Fruit fly (Drosophila melanogaster) whole organism, wandering third instar larva: Measurements from ENCODE around the gene shd.

Experiments used
- Abd-B ChIP-seq: fragments of >200 bp; optimal IDR thresholded peaks from 2 replicates; lab custom pipeline; 2017; ENCODE audit warnings: missing biosample characterization, missing genetic modification characterization
- CG32264 ChIP-seq: fragments of 200-800 bp; sonication (Bioruptor generic); optimal IDR thresholded peaks from 2 replicates; lab custom pipeline; 2016; ENCODE audit warnings: missing biosample characterization, missing genetic modification characterization
- CG9705 ChIP-seq: fragments of 200-800 bp; sonication (Bioruptor generic); optimal IDR thresholded peaks from 2 replicates; lab custom pipeline; 2018; ENCODE audit warnings: missing biosample characterization, mild to moderate bottlenecking, missing genetic modification characterization
- CrebA ChIP-seq: fragments of 200-800 bp; sonication (Bioruptor generic); optimal IDR thresholded peaks from 2 replicates; lab custom pipeline; 2016; ENCODE audit warnings: missing biosample characterization, mild to moderate bottlenecking, missing genetic modification characterization, borderline replicate concordance
- Dfd ChIP-seq: fragments of >200 bp; optimal IDR thresholded peaks from 2 replicates; lab custom pipeline; 2017; ENCODE audit warnings: missing biosample characterization, missing genetic modification characterization
- Dif ChIP-seq: fragments of 200-275, 200-300 bp; sonication (Bioruptor generic); optimal IDR thresholded peaks from 2 replicates; lab custom pipeline; 2018; ENCODE audit warnings: missing biosample characterization, missing genetic modification characterization; ENCODE audit not compliant: partially characterized antibody
- GATAd ChIP-seq: sonication (Bioruptor generic); optimal IDR thresholded peaks from 2 replicates; lab custom pipeline; 2016; ENCODE audit warnings: missing biosample characterization, missing genetic modification characterization
- HLH106 ChIP-seq: fragments of 200-800 bp; optimal IDR thresholded peaks from 3 replicates; lab custom pipeline; 2019; ENCODE audit warnings: missing biosample characterization, mild to moderate bottlenecking, missing genetic modification characterization, moderate library complexity
- Hnf4 ChIP-seq: fragments of 200-800 bp; sonication (Bioruptor generic); optimal IDR thresholded peaks from 2 replicates; lab custom pipeline; 2016; ENCODE audit warnings: missing biosample characterization, mild to moderate bottlenecking, missing genetic modification characterization
- Hr78 ChIP-seq: fragments of >200 bp; optimal IDR thresholded peaks from 2 replicates; lab custom pipeline; 2017; ENCODE audit warnings: missing biosample characterization, missing genetic modification characterization
- Hr83 ChIP-seq: fragments of 200-300 bp; sonication (Bioruptor generic); optimal IDR thresholded peaks from 2 replicates; lab custom pipeline; 2016; ENCODE audit warnings: missing biosample characterization, mild to moderate bottlenecking, missing genetic modification characterization, moderate library complexity; ENCODE audit not compliant: poor library complexity, severe bottlenecking
- Jra ChIP-seq: sonication (Bioruptor generic); optimal IDR thresholded peaks from 2 replicates; lab custom pipeline; 2016; ENCODE audit warnings: missing biosample characterization, missing genetic modification characterization
- Mio ChIP-seq: sonication (Bioruptor generic); optimal IDR thresholded peaks from 2 replicates; lab custom pipeline; 2016; ENCODE audit warnings: missing biosample characterization, missing genetic modification characterization
- Myc ChIP-seq: fragments of >200 bp; optimal IDR thresholded peaks from 2 replicates; lab custom pipeline; 2017
- N ChIP-seq: fragments of >200 bp; optimal IDR thresholded peaks from 2 replicates; lab custom pipeline; 2018; ENCODE audit warnings: missing biosample characterization, missing external identifiers, missing genetic modification characterization
- OdsH ChIP-seq: fragments of 200-800 bp; sonication (Bioruptor generic); optimal IDR thresholded peaks from 2 replicates; lab custom pipeline; 2016; ENCODE audit warnings: missing biosample characterization, mild to moderate bottlenecking, missing genetic modification characterization
- Rel ChIP-seq, 2 experiments: fragments of 200-800 bp; sonication (Bioruptor generic) in 1 of 2; optimal IDR thresholded peaks; 2 replicates in 1 of 2; 3 replicates in 1 of 2; lab custom pipeline; 2016 to 2019; ENCODE audit warnings: mild to moderate bottlenecking in 2 of 2, missing biosample characterization in 2 of 2, missing genetic modification characterization in 2 of 2, moderate library complexity in 1 of 2
- Sp1 ChIP-seq: fragments of 200-800 bp; sonication (Bioruptor generic); optimal IDR thresholded peaks from 3 replicates; lab custom pipeline; 2019; ENCODE audit warnings: missing biosample characterization, mild to moderate bottlenecking, missing genetic modification characterization, moderate library complexity
- Vsx2 ChIP-seq: fragments of 200-300, 225-300 bp; sonication (Bioruptor generic); optimal IDR thresholded peaks from 2 replicates; lab custom pipeline; 2018; ENCODE audit warnings: missing biosample characterization, missing genetic modification characterization; ENCODE audit not compliant: partially characterized antibody
- br ChIP-seq: fragments of 200-800 bp; sonication (Bioruptor generic); optimal IDR thresholded peaks from 2 replicates; lab custom pipeline; 2016; ENCODE audit warnings: missing biosample characterization, missing genetic modification characterization
- brk ChIP-seq: fragments of 200-800 bp; sonication (Bioruptor generic); optimal IDR thresholded peaks from 2 replicates; lab custom pipeline; 2016; ENCODE audit warnings: missing biosample characterization, mild to moderate bottlenecking, missing genetic modification characterization
- dl ChIP-seq, 2 experiments: fragments of 175-275, 200-275 bp in 1 of 2; fragments of 200-275 bp in 1 of 2; sonication (Bioruptor generic); optimal IDR thresholded peaks; lab custom pipeline; 2018; ENCODE audit warnings: mild to moderate bottlenecking in 2 of 2, missing biosample characterization in 2 of 2, missing genetic modification characterization in 2 of 2, moderate library complexity in 2 of 2; ENCODE audit not compliant: partially characterized antibody in 2 of 2, insufficient read depth in 1 of 2
- dmrt93B ChIP-seq: fragments of 200-800 bp; sonication (Bioruptor generic); optimal IDR thresholded peaks from 2 replicates; lab custom pipeline; 2018; ENCODE audit warnings: missing biosample characterization, mild to moderate bottlenecking, missing genetic modification characterization
- dsf ChIP-seq: sonication (Bioruptor generic); optimal IDR thresholded peaks from 2 replicates; lab custom pipeline; 2016; ENCODE audit warnings: missing biosample characterization, missing genetic modification characterization, borderline replicate concordance
- ey ChIP-seq: fragments of 200-800 bp; sonication (Bioruptor generic); optimal IDR thresholded peaks from 2 replicates; lab custom pipeline; 2016; ENCODE audit warnings: missing biosample characterization, missing genetic modification characterization
- foxo ChIP-seq, 2 experiments: fragments of 200-800 bp; sonication (Bioruptor generic); optimal IDR thresholded peaks; 2 replicates in 1 of 2; 3 replicates in 1 of 2; lab custom pipeline; 2016 to 2017; ENCODE audit warnings: missing biosample characterization in 2 of 2, missing genetic modification characterization in 2 of 2
- fru ChIP-seq: fragments of 200-800 bp; sonication (Bioruptor generic); optimal IDR thresholded peaks from 3 replicates; lab custom pipeline; 2016; ENCODE audit warnings: missing biosample characterization, mild to moderate bottlenecking, missing genetic modification characterization
- h ChIP-seq: fragments of 200-800 bp; sonication (Bioruptor generic); optimal IDR thresholded peaks from 3 replicates; lab custom pipeline; 2016; ENCODE audit warnings: missing biosample characterization, mild to moderate bottlenecking, missing genetic modification characterization
- jim ChIP-seq: fragments of 175-275, 200-325 bp; sonication (Bioruptor generic); optimal IDR thresholded peaks from 2 replicates; lab custom pipeline; 2016; ENCODE audit warnings: missing biosample characterization, mild to moderate bottlenecking, missing genetic modification characterization
- lola ChIP-seq: fragments of >200 bp; optimal IDR thresholded peaks from 2 replicates; lab custom pipeline; 2017; ENCODE audit warnings: missing biosample characterization, missing genetic modification characterization
- pan ChIP-seq: fragments of >200 bp; optimal IDR thresholded peaks from 2 replicates; lab custom pipeline; 2017
- psq ChIP-seq: fragments of 200-800 bp; sonication (Bioruptor generic); optimal IDR thresholded peaks from 3 replicates; lab custom pipeline; 2017; ENCODE audit warnings: missing biosample characterization, mild to moderate bottlenecking, missing genetic modification characterization, moderate library complexity
- rgr ChIP-seq: fragments of 200-800 bp; sonication (Bioruptor generic); optimal IDR thresholded peaks from 3 replicates; lab custom pipeline; 2016; ENCODE audit warnings: missing biosample characterization, mild to moderate bottlenecking, missing genetic modification characterization
- sage ChIP-seq: fragments of 200-800 bp; sonication (Bioruptor generic); optimal IDR thresholded peaks from 2 replicates; lab custom pipeline; 2016; ENCODE audit warnings: missing biosample characterization, mild to moderate bottlenecking, missing genetic modification characterization
- sv ChIP-seq: fragments of 200-800 bp; sonication (Bioruptor generic); optimal IDR thresholded peaks from 3 replicates; lab custom pipeline; 2016; ENCODE audit warnings: missing biosample characterization, missing genetic modification characterization
- tai ChIP-seq: sonication (Bioruptor generic); optimal IDR thresholded peaks from 2 replicates; lab custom pipeline; 2016; ENCODE audit warnings: missing biosample characterization, missing genetic modification characterization
- usp ChIP-seq: fragments of >200 bp; optimal IDR thresholded peaks from 2 replicates; lab custom pipeline; 2017; ENCODE audit warnings: missing biosample characterization, missing genetic modification characterization
- woc ChIP-seq: sonication (Bioruptor generic); optimal IDR thresholded peaks from 2 replicates; lab custom pipeline; 2016; ENCODE audit warnings: missing biosample characterization, mild to moderate bottlenecking, missing genetic modification characterization

The shd gene

dm6 chr3L:14636740-14637189, 22.5 kb downstream of the shd start:
- TF ChIP-seq jim (GFP tag; lab: Kevin White, UChicago) (no peak), pan (lab: Kevin White, UChicago) (no peak), tai (GFP tag; lab: Kevin White, UChicago) (peak; percentile 78), Dfd (GFP tag; lab: Kevin White, UChicago) (no peak), HLH106 (tag; lab: Kevin White, UChicago) (peak; percentile 82), br (peak; percentile 93), dsf (peak; percentile 42), h (GFP tag; lab: Kevin White, UChicago) (peak; percentile 93), OdsH (GFP tag; lab: Kevin White, UChicago) (peak; percentile 87), lola (GFP tag; lab: Kevin White, UChicago) (no peak), CG9705 (GFP tag; lab: Kevin White, UChicago) (peak; percentile 71), foxo (GFP tag; optimal IDR thresholded peaks at IDR 0.05; lab: Kevin White, UChicago) (peak in 1 of 2 experiments; percentile 92), brk (GFP tag; lab: Kevin White, UChicago) (peak; percentile 79), Hr83 (GFP tag; lab: Kevin White, UChicago) (peak; percentile 2), dl (GFP tag; optimal IDR thresholded peaks at IDR 0.05; lab: Kevin White, UChicago; ENCODE audit: insufficient read depth in 1 of 2, partially characterized antibody in 2 of 2) (no peak), Mio (GFP tag; lab: Kevin White, UChicago) (no peak), dmrt93B (GFP tag; lab: Kevin White, UChicago) (peak; percentile 79), Rel (GFP tag; optimal IDR thresholded peaks at IDR 0.05; lab: Kevin White, UChicago) (peak; percentile 49), Rel (tag; optimal IDR thresholded peaks at IDR 0.05; lab: Kevin White, UChicago) (peak; percentile 8), N (GFP tag; lab: Kevin White, UChicago) (no peak), sage (GFP tag; lab: Kevin White, UChicago) (peak; percentile 83), psq (GFP tag; lab: Kevin White, UChicago) (peak; percentile 94), Dif (GFP tag; lab: Kevin White, UChicago) (no peak), Myc (lab: Kevin White, UChicago) (no peak), fru (GFP tag; lab: Kevin White, UChicago) (peak; percentile 93), Sp1 (peak; percentile 90), woc (GFP tag; lab: Kevin White, UChicago) (peak; percentile 82), Hnf4 (GFP tag; lab: Kevin White, UChicago) (peak; percentile 88), Abd-B (GFP tag; lab: Kevin White, UChicago) (no peak), rgr (GFP tag; lab: Kevin White, UChicago) (peak; percentile 88), Hr78 (GFP tag; lab: Kevin White, UChicago) (no peak), Vsx2 (GFP tag; lab: Kevin White, UChicago) (no peak), ey (GFP tag; lab: Kevin White, UChicago) (peak; percentile 87), CrebA (peak; percentile 31), sv (GFP tag; lab: Kevin White, UChicago) (no peak), GATAd (GFP tag; lab: Kevin White, UChicago) (no peak), CG32264 (GFP tag; lab: Kevin White, UChicago) (peak; percentile 62), usp (GFP tag; lab: Kevin White, UChicago) (no peak), Jra (GFP tag; lab: Kevin White, UChicago) (peak; percentile 83)

dm6 chr3L:14637705-14638529, 23.7 kb downstream of the shd start:
- no peak for TF ChIP-seq CG32264 (GFP tag; lab: Kevin White, UChicago)
- TF ChIP-seq usp (GFP tag; lab: Kevin White, UChicago) = no peak
- TF ChIP-seq fru (GFP tag; lab: Kevin White, UChicago) = no peak
- no peak for TF ChIP-seq Abd-B (GFP tag; lab: Kevin White, UChicago)
- no peak for TF ChIP-seq Sp1
- no peak for TF ChIP-seq tai (GFP tag; lab: Kevin White, UChicago)
- no peak for TF ChIP-seq rgr (GFP tag; lab: Kevin White, UChicago)
- TF ChIP-seq sage (GFP tag; lab: Kevin White, UChicago) = no peak
- TF ChIP-seq Hr78 (GFP tag; lab: Kevin White, UChicago) = no peak
- no peak for TF ChIP-seq Jra (GFP tag; lab: Kevin White, UChicago)
- no peak for TF ChIP-seq dmrt93B (GFP tag; lab: Kevin White, UChicago)
- peak in 1 of 2 experiments; percentile 26 for TF ChIP-seq dl (GFP tag; optimal IDR thresholded peaks at IDR 0.05; lab: Kevin White, UChicago; ENCODE audit: insufficient read depth in 1 of 2, partially characterized antibody in 2 of 2)
- TF ChIP-seq Vsx2 (GFP tag; lab: Kevin White, UChicago) = peak; percentile 50
- TF ChIP-seq woc (GFP tag; lab: Kevin White, UChicago) = no peak
- TF ChIP-seq Hnf4 (GFP tag; lab: Kevin White, UChicago) = no peak
- TF ChIP-seq pan (lab: Kevin White, UChicago) = no peak
- no peak for TF ChIP-seq Rel (GFP tag; optimal IDR thresholded peaks at IDR 0.05; lab: Kevin White, UChicago)
- TF ChIP-seq Rel (tag; optimal IDR thresholded peaks at IDR 0.05; lab: Kevin White, UChicago) = no peak
- peak; percentile 42 for TF ChIP-seq psq (GFP tag; lab: Kevin White, UChicago)
- TF ChIP-seq GATAd (GFP tag; lab: Kevin White, UChicago) = no peak
- TF ChIP-seq CrebA = no peak
- no peak for TF ChIP-seq brk (GFP tag; lab: Kevin White, UChicago)
- TF ChIP-seq dsf = no peak
